Fruit fly (Drosophila melanogaster): Measurements from ENCODE around the gene wake.

DNA sequence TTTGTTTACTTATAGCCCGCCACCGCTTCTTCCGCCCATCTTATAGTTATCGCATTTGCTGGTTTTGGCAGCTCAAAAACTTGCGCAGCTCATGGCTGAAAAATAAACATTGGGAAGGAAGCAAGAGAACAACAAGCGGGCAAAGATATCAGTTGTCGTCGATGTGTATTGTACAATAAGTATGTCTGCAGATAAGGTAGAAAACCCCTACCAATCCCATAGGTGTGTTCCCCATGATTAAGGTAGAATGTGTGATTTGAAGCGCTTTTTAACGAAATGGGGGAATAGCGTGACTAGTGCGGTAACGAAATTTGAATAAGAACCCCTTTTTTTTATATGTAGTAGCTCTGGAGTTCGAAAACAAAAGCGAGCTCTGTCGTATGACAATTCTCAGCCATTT lies 29.5 kb downstream of the wake start:
- no peak for TF ChIP-seq Sin3A (optimal IDR thresholded peaks at IDR 0.05)
- no peak for TF ChIP-seq ttk (optimal IDR thresholded peaks at IDR 0.05)
- TF ChIP-seq h (optimal IDR thresholded peaks at IDR 0.05), result no peak
- TF ChIP-seq psq (optimal IDR thresholded peaks at IDR 0.05), result no peak
- TF ChIP-seq insv (optimal IDR thresholded peaks at IDR 0.05), result no peak

All from Kc167 (cell line).